Worm (Caenorhabditis elegans) whole organism, L1 larva: ENCODE data around the gene fbxa-15.
A peak's percentile ranks its signal among the peaks of the same experiment; 100 is the strongest.

Source experiments
- Y116A8C.19 ChIP-seq: sonication (generic microtip); optimal IDR thresholded peaks from 2 replicates; lab custom pipeline; 2016; ENCODE audit warnings: missing compliant biosample characterization, missing genetic modification characterization, borderline replicate concordance
- ceh-90 ChIP-seq: sonication (generic microtip); optimal IDR thresholded peaks from 2 replicates; lab custom pipeline; 2016; ENCODE audit warnings: missing genetic modification characterization, missing compliant biosample characterization
- efl-1 ChIP-seq, 4 experiments: fragments of 150-350 bp; optimal IDR thresholded peaks in 3 of 4; peaks in 1 of 4; 1 replicate in 1 of 4; 2 replicates in 3 of 4; lab custom pipeline; 2014; ENCODE audit warnings: missing biosample characterization in 2 of 4, missing genetic modification characterization in 2 of 4, missing genetic modification reagents in 2 of 4
- efl-3 ChIP-seq: fragments of 200-800 bp; sonication (Bioruptor generic); optimal IDR thresholded peaks from 2 replicates; lab custom pipeline; 2018; ENCODE audit warnings: mild to moderate bottlenecking, missing genetic modification characterization, missing compliant biosample characterization
- elt-2 ChIP-seq: sonication (generic microtip); optimal IDR thresholded peaks from 2 replicates; lab custom pipeline; 2016; ENCODE audit warnings: missing genetic modification characterization, mild to moderate bottlenecking, inconsistent platforms, missing compliant biosample characterization, missing genetic modification reagents
- ets-5 ChIP-seq: fragments of 200-800 bp; sonication (Bioruptor generic); IDR thresholded peaks from 2 replicates; pipeline ENCODE4 v1.3.6; 2022; ENCODE audit warnings: missing genetic modification characterization, missing compliant biosample characterization
- fkh-10 ChIP-seq: sonication (generic microtip); optimal IDR thresholded peaks from 2 replicates; lab custom pipeline; 2017; ENCODE audit warnings: missing biosample characterization, missing genetic modification reagents, missing genetic modification characterization
- hlh-17 ChIP-seq: fragments of 200-800 bp; sonication (Bioruptor generic); optimal IDR thresholded peaks from 2 replicates; lab custom pipeline; 2018; ENCODE audit warnings: missing genetic modification characterization, mild to moderate bottlenecking, missing compliant biosample characterization, moderate library complexity, borderline replicate concordance
- jun-1 ChIP-seq: fragments of 150-350 bp; optimal IDR thresholded peaks from 2 replicates; lab custom pipeline; 2014; ENCODE audit warnings: missing biosample characterization, missing genetic modification reagents, missing genetic modification characterization
- lin-14 ChIP-seq: fragments of 200-800 bp; sonication (Bioruptor generic); optimal IDR thresholded peaks from 2 replicates; lab custom pipeline; 2018; ENCODE audit warnings: mild to moderate bottlenecking, missing genetic modification characterization, moderate library complexity, missing compliant biosample characterization
- lin-35 ChIP-seq, 2 experiments: fragments of 150-350 bp; optimal IDR thresholded peaks; 2 replicates each; lab custom pipeline; 2014; ENCODE audit warnings: missing biosample characterization in 2 of 2, missing genetic modification characterization in 2 of 2, missing genetic modification reagents in 2 of 2
- lir-3 ChIP-seq: sonication (generic microtip); optimal IDR thresholded peaks from 2 replicates; lab custom pipeline; 2016; ENCODE audit warnings: mild to moderate bottlenecking, missing genetic modification characterization, moderate library complexity, missing compliant biosample characterization; ENCODE audit not compliant: poor library complexity
- nhr-19 ChIP-seq: fragments of 200-800 bp; sonication (Bioruptor generic); conservative IDR thresholded peaks from 2 replicates; pipeline ENCODE4 v1.3.6; 2022; ENCODE audit warnings: missing genetic modification characterization, missing compliant biosample characterization
- nhr-71 ChIP-seq: sonication (generic microtip); optimal IDR thresholded peaks from 2 replicates; lab custom pipeline; 2016; ENCODE audit warnings: mild to moderate bottlenecking, missing genetic modification characterization, moderate library complexity, missing compliant biosample characterization
- nhr-90 ChIP-seq: sonication (generic microtip); optimal IDR thresholded peaks from 2 replicates; lab custom pipeline; 2016; ENCODE audit warnings: mild to moderate bottlenecking, missing genetic modification characterization, missing compliant biosample characterization; ENCODE audit not compliant: poor library complexity
- pax-3 ChIP-seq: fragments of 200-800 bp; sonication (Bioruptor generic); optimal IDR thresholded peaks from 2 replicates; lab custom pipeline; 2018; ENCODE audit warnings: mild to moderate bottlenecking, missing genetic modification characterization, moderate library complexity, missing compliant biosample characterization
- sox-4 ChIP-seq: sonication (generic microtip); optimal IDR thresholded peaks from 2 replicates; lab custom pipeline; 2016; ENCODE audit warnings: missing genetic modification characterization, missing compliant biosample characterization
- sptf-1 ChIP-seq: fragments of 150-350 bp; optimal IDR thresholded peaks from 2 replicates; lab custom pipeline; 2014; ENCODE audit warnings: missing biosample characterization, missing genetic modification characterization
- swsn-7 ChIP-seq: sonication (generic microtip); optimal IDR thresholded peaks from 2 replicates; lab custom pipeline; 2016; ENCODE audit warnings: missing genetic modification characterization, missing compliant biosample characterization
- tbx-2 ChIP-seq: sonication (generic microtip); optimal IDR thresholded peaks from 2 replicates; lab custom pipeline; 2016; ENCODE audit warnings: missing genetic modification characterization, missing compliant biosample characterization
- tlp-1 ChIP-seq: fragments of 150-350 bp; optimal IDR thresholded peaks from 2 replicates; lab custom pipeline; 2014; ENCODE audit warnings: missing biosample characterization, missing genetic modification characterization
- unc-130 ChIP-seq: fragments of 150-350 bp; optimal IDR thresholded peaks from 2 replicates; lab custom pipeline; 2017; ENCODE audit warnings: missing biosample characterization, missing genetic modification characterization, inconsistent platforms
- unc-30 ChIP-seq: sonication (generic microtip); optimal IDR thresholded peaks from 2 replicates; lab custom pipeline; 2017; ENCODE audit warnings: missing biosample characterization, missing genetic modification characterization
- vab-15 ChIP-seq: sonication (generic microtip); optimal IDR thresholded peaks from 2 replicates; lab custom pipeline; 2017; ENCODE audit warnings: missing genotype, mild to moderate bottlenecking, missing genetic modification characterization, missing compliant biosample characterization
- zag-1 ChIP-seq: fragments of 150-350 bp; optimal IDR thresholded peaks from 2 replicates; lab custom pipeline; 2014; ENCODE audit warnings: missing biosample characterization, missing genetic modification characterization
- ztf-11 ChIP-seq, 2 experiments: sonication (generic microtip); optimal IDR thresholded peaks; 2 replicates each; lab custom pipeline; 2016 to 2017; ENCODE audit warnings: missing genetic modification characterization in 2 of 2, missing biosample characterization in 1 of 2, missing compliant biosample characterization in 1 of 2

fbxa-15 gene

ce11 chrIII:1275513-1275912, 45.9 kb downstream of the fbxa-15 start, which contains the start of gene fbxa-30:
TSS of gene fbxa-30 (minus strand) at chrIII:1275613.
- TF ChIP-seq pax-3 (tag; lab: Kevin White, UChicago), result no peak
- TF ChIP-seq nhr-90 (tag; lab: Kevin White, UChicago), result no peak
- TF ChIP-seq hlh-17 (GFP tag; lab: Kevin White, UChicago), result no peak
- no peak for TF ChIP-seq lir-3 (tag; lab: Kevin White, UChicago)
- no peak for TF ChIP-seq ets-5 (GFP tag; lab: Robert Waterston, UW)
- TF ChIP-seq jun-1 (tag; lab: Kevin White, UChicago), result no peak
- TF ChIP-seq unc-30 (tag; lab: Kevin White, UChicago), result no peak
- no peak for TF ChIP-seq swsn-7 (tag; lab: Kevin White, UChicago)
- no peak for TF ChIP-seq ceh-90
- TF ChIP-seq sox-4, result no peak
- TF ChIP-seq efl-3 (GFP tag; lab: Kevin White, UChicago), result no peak
- no peak for TF ChIP-seq ztf-11 (tag; optimal IDR thresholded peaks at IDR 0.05; lab: Kevin White, UChicago)
- TF ChIP-seq unc-130, result no peak
- no peak for TF ChIP-seq Y116A8C.19
- no peak for TF ChIP-seq tlp-1
- no peak for TF ChIP-seq sptf-1 (tag; lab: Kevin White, UChicago)
- no peak for TF ChIP-seq lin-14 (GFP tag; lab: Kevin White, UChicago)
- TF ChIP-seq, all 84 proteins: peak for 0

- TF ChIP-seq fkh-10, result no peak
- TF ChIP-seq elt-2, result peak; percentile 8
These were observed 47.7 kb downstream of the fbxa-15 start, which contains the start of gene fbxa-29 for ce11 chrIII:1273655-1274328. TSS of gene fbxa-29 (minus strand) at chrIII:1273705.

ce11 chrIII:1271378-1271926, 50.0 kb downstream of the fbxa-15 start, which contains the start of gene fbxa-31:
TSS of gene fbxa-31 (minus strand) at chrIII:1271428.
- TF ChIP-seq vab-15 (tag; lab: Kevin White, UChicago) (no peak), tbx-2 (tag; lab: Kevin White, UChicago) (no peak), nhr-19 (GFP tag; lab: Robert Waterston, UW) (no peak), efl-1 (optimal IDR thresholded peaks at IDR 0.05; lab: Kevin White, UChicago) (no peak), efl-1 (GFP tag; optimal IDR thresholded peaks at IDR 0.05 in 1 of 2; lab: Kevin White, UChicago) (peak in 1 of 2 experiments; percentile 26), nhr-90 (tag; lab: Kevin White, UChicago) (no peak), elt-2 (peak; percentile 24), lin-35 (GFP tag; optimal IDR thresholded peaks at IDR 0.05; lab: Kevin White, UChicago) (peak in 1 of 2 experiments; percentile 27)

ce11 chrIII:1269156-1269555, 52.3 kb downstream of the fbxa-15 start, which contains the start of gene fbxa-32:
TSS of gene fbxa-32 (minus strand) at chrIII:1269256.
- TF ChIP-seq nhr-19 (GFP tag; lab: Robert Waterston, UW), result no peak
- no peak for TF ChIP-seq Y116A8C.19
- TF ChIP-seq elt-2, result peak; percentile 16
- TF ChIP-seq zag-1 (tag; lab: Kevin White, UChicago), result no peak
- TF ChIP-seq nhr-71 (tag; lab: Kevin White, UChicago), result no peak
